Worm (Caenorhabditis elegans) whole organism, early embryonic: ENCODE measurements around the gene oac-20.

Experiments used
- F13C5.2 ChIP-seq: sonication (generic microtip); optimal IDR thresholded peaks from 2 replicates; lab custom pipeline; 2017; ENCODE audit warnings: mild to moderate bottlenecking, missing genetic modification characterization, inconsistent platforms, missing compliant biosample characterization
- ama-1 ChIP-seq: fragments of 150-350 bp; optimal IDR thresholded peaks from 2 replicates; lab custom pipeline; 2014
- ceh-13 ChIP-seq: fragments of 200-800 bp; sonication (Bioruptor generic); optimal IDR thresholded peaks from 2 replicates; lab custom pipeline; 2018; ENCODE audit warnings: mild to moderate bottlenecking, missing genetic modification characterization, missing compliant biosample characterization
- ceh-36 ChIP-seq: sonication (generic microtip); optimal IDR thresholded peaks from 2 replicates; lab custom pipeline; 2016; ENCODE audit warnings: missing genetic modification characterization, inconsistent platforms, missing compliant biosample characterization
- ets-7 ChIP-seq: sonication (generic microtip); optimal IDR thresholded peaks from 2 replicates; lab custom pipeline; 2016; ENCODE audit warnings: missing genotype, missing genetic modification characterization, missing compliant biosample characterization
- flt-1 ChIP-seq: fragments of 200-800 bp; sonication (Bioruptor generic); IDR thresholded peaks from 2 replicates; pipeline ENCODE4 v1.3.6; 2022; ENCODE audit warnings: missing genetic modification characterization, missing compliant biosample characterization
- hmg-4 ChIP-seq: fragments of 200-800 bp; sonication (Bioruptor generic); optimal IDR thresholded peaks from 2 replicates; lab custom pipeline; 2018; ENCODE audit warnings: mild to moderate bottlenecking, missing genetic modification characterization, missing compliant biosample characterization
- hnd-1 ChIP-seq: sonication (generic microtip); optimal IDR thresholded peaks from 2 replicates; lab custom pipeline; 2016; ENCODE audit warnings: missing genetic modification characterization, missing compliant biosample characterization
- scrt-1 ChIP-seq: fragments of 200-800 bp; sonication (Bioruptor generic); IDR thresholded peaks from 2 replicates; pipeline ENCODE4 v1.3.6; 2022; ENCODE audit warnings: missing genetic modification characterization, missing compliant biosample characterization
- tbx-11 ChIP-seq: fragments of 200-800 bp; sonication (Bioruptor generic); IDR thresholded peaks from 2 replicates; pipeline ENCODE4 v1.3.6; 2022; ENCODE audit warnings: missing genetic modification characterization, missing compliant biosample characterization
- tbx-37 ChIP-seq: fragments of 200-800 bp; sonication (Bioruptor generic); conservative IDR thresholded peaks from 2 replicates; pipeline ENCODE4 v1.3.6; 2022; ENCODE audit warnings: missing genetic modification reagents, missing genetic modification characterization, missing compliant biosample characterization
- tra-4 ChIP-seq: sonication (generic microtip); optimal IDR thresholded peaks from 2 replicates; lab custom pipeline; 2017; ENCODE audit warnings: missing genetic modification characterization, missing compliant biosample characterization

DNA sequence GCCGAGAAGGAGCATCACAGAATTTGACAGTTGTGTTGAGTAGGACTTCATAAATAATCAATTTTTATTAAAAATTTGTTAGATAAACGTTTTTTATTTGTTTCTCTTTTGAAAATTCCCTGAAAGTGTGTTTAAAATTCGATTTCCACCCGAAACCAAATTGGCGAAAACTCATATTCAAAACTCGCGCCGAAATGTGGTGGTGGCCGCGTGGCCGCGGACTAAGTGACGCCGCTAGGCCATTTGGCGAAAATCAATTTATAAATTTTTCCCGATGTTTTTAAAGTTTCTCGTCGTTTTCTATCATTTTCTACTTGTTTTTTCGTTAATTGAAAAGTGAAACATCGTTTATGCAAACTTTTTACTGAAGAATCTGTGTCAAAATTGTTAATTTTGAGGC lies 44.1 kb downstream of the oac-20 start:
- TF ChIP-seq tra-4 (no peak), hnd-1 (tag; lab: Kevin White, UChicago) (no peak), ama-1 (no peak), tbx-11 (GFP tag; lab: Robert Waterston, UW) (no peak), flt-1 (no peak), scrt-1 (GFP tag; lab: Robert Waterston, UW) (no peak), ets-7 (tag; lab: Kevin White, UChicago) (no peak), hmg-4 (GFP tag; lab: Kevin White, UChicago) (no peak), F13C5.2 (tag; lab: Kevin White, UChicago) (no peak), tbx-37 (GFP tag; lab: Robert Waterston, UW) (peak; percentile 83), ceh-36 (tag; lab: Kevin White, UChicago) (no peak), ceh-13 (GFP tag; lab: Kevin White, UChicago) (no peak)
